Fruit fly (Drosophila melanogaster) whole organism, embryonic: ENCODE data around the gene CG2145.

Source experiments
- Aef1 ChIP-seq: fragments of 200-800 bp; sonication (Bioruptor generic); IDR thresholded peaks from 3 replicates; pipeline ENCODE4 v1.3.6; 2022; ENCODE audit warnings: missing biosample characterization, missing genetic modification characterization
- CG10543 ChIP-seq: fragments of 200-800 bp; sonication (Bioruptor generic); optimal IDR thresholded peaks from 3 replicates; lab custom pipeline; 2017; ENCODE audit warnings: missing biosample characterization, mild to moderate bottlenecking, missing genetic modification characterization, moderate library complexity
- CG10565 ChIP-seq: fragments of 200-800 bp; sonication (Bioruptor generic); optimal IDR thresholded peaks from 3 replicates; lab custom pipeline; 2016; ENCODE audit warnings: missing biosample characterization, mild to moderate bottlenecking, missing genetic modification characterization
- CG11398 ChIP-seq: fragments of 200-800 bp; sonication (Bioruptor generic); optimal IDR thresholded peaks from 2 replicates; lab custom pipeline; 2016; ENCODE audit warnings: missing biosample characterization, missing genetic modification characterization
- CG11560 ChIP-seq: fragments of 200-800 bp; sonication (Bioruptor generic); IDR thresholded peaks from 3 replicates; pipeline ENCODE4 v1.3.6; 2022; ENCODE audit warnings: missing biosample characterization, missing genetic modification characterization
- CG12071 ChIP-seq: fragments of 200-800 bp; sonication (Bioruptor generic); optimal IDR thresholded peaks from 3 replicates; lab custom pipeline; 2018; ENCODE audit warnings: missing biosample characterization, mild to moderate bottlenecking, missing genetic modification characterization
- CG13894 ChIP-seq: fragments of 200-800 bp; sonication (Bioruptor generic); optimal IDR thresholded peaks from 3 replicates; lab custom pipeline; 2018; ENCODE audit warnings: missing biosample characterization, mild to moderate bottlenecking, missing genetic modification characterization, moderate library complexity
- CG14710 ChIP-seq: fragments of 200-800 bp; sonication (Bioruptor generic); optimal IDR thresholded peaks from 3 replicates; lab custom pipeline; 2019; ENCODE audit warnings: missing biosample characterization, mild to moderate bottlenecking, missing genetic modification characterization, moderate library complexity
- CG16815 ChIP-seq: fragments of 200-800 bp; sonication (Bioruptor generic); optimal IDR thresholded peaks from 3 replicates; lab custom pipeline; 2017; ENCODE audit warnings: missing biosample characterization, mild to moderate bottlenecking, missing genetic modification characterization
- CG17802 ChIP-seq: fragments of 200-800 bp; sonication (Bioruptor generic); optimal IDR thresholded peaks from 2 replicates; lab custom pipeline; 2018; ENCODE audit warnings: missing biosample characterization, mild to moderate bottlenecking, missing genetic modification characterization, moderate library complexity
- CG17829 ChIP-seq: fragments of 200-800 bp; optimal IDR thresholded peaks from 2 replicates; lab custom pipeline; 2019; ENCODE audit warnings: missing biosample characterization, mild to moderate bottlenecking, missing genetic modification characterization, moderate library complexity
- CG2712 ChIP-seq: fragments of 200-800 bp; optimal IDR thresholded peaks from 3 replicates; lab custom pipeline; 2019; ENCODE audit warnings: missing biosample characterization, mild to moderate bottlenecking, missing genetic modification characterization, moderate library complexity
- CG3065 ChIP-seq: fragments of 200-800 bp; sonication (Bioruptor generic); optimal IDR thresholded peaks from 2 replicates; lab custom pipeline; 2016; ENCODE audit warnings: missing biosample characterization, missing genetic modification characterization
- CG5953 ChIP-seq: fragments of 200-800 bp; sonication (Bioruptor generic); IDR thresholded peaks from 2 replicates; pipeline ENCODE4 v1.3.6; 2022; ENCODE audit warnings: missing biosample characterization, missing genetic modification characterization
- CG6254 ChIP-seq: fragments of 200-800 bp; sonication (Bioruptor generic); optimal IDR thresholded peaks from 3 replicates; lab custom pipeline; 2017; ENCODE audit warnings: mild to moderate bottlenecking, missing biosample characterization, missing genetic modification reagents, missing genetic modification characterization
- CG8281 ChIP-seq: fragments of 200-800 bp; sonication (Bioruptor generic); optimal IDR thresholded peaks from 2 replicates; lab custom pipeline; 2018; ENCODE audit warnings: missing biosample characterization, mild to moderate bottlenecking, missing genetic modification characterization, moderate library complexity
- CG8478 ChIP-seq: fragments of >200 bp; optimal IDR thresholded peaks from 2 replicates; lab custom pipeline; 2018
- CG8944 ChIP-seq: fragments of 200-800 bp; sonication (Bioruptor generic); optimal IDR thresholded peaks from 3 replicates; lab custom pipeline; 2016; ENCODE audit warnings: missing biosample characterization, missing genetic modification characterization
- CTCF ChIP-seq: fragments of 200-800 bp; sonication (Bioruptor generic); optimal IDR thresholded peaks from 2 replicates; lab custom pipeline; 2017; ENCODE audit warnings: missing biosample characterization, mild to moderate bottlenecking, missing genetic modification characterization, moderate library complexity
- CrebB ChIP-seq: fragments of 200-800 bp; sonication (Bioruptor generic); optimal IDR thresholded peaks from 3 replicates; lab custom pipeline; 2018; ENCODE audit warnings: missing biosample characterization, mild to moderate bottlenecking, missing genetic modification characterization
- E2f1 ChIP-seq: fragments of 200-800 bp; sonication (Bioruptor generic); IDR thresholded peaks from 2 replicates; pipeline ENCODE4 v1.3.6; 2022; ENCODE audit warnings: missing biosample characterization, missing genetic modification characterization
- ERR ChIP-seq: fragments of 200-800 bp; sonication (Bioruptor generic); optimal IDR thresholded peaks from 2 replicates; lab custom pipeline; 2016; ENCODE audit warnings: missing biosample characterization, missing genetic modification characterization
- Eip74EF ChIP-seq, 2 experiments: fragments of 200-800 bp in 1 of 2; fragments of >200 bp in 1 of 2; sonication (Bioruptor generic) in 1 of 2; optimal IDR thresholded peaks; 2 replicates each; lab custom pipeline; 2017 to 2019; ENCODE audit warnings: missing biosample characterization in 2 of 2, missing genetic modification characterization in 2 of 2, mild to moderate bottlenecking in 1 of 2, moderate library complexity in 1 of 2
- Fer1 ChIP-seq: fragments of 200-800 bp; sonication (Bioruptor generic); optimal IDR thresholded peaks from 2 replicates; lab custom pipeline; 2017; ENCODE audit warnings: missing biosample characterization, mild to moderate bottlenecking, missing genetic modification characterization
- Fer3 ChIP-seq: fragments of 200-800 bp; sonication (Bioruptor generic); optimal IDR thresholded peaks from 2 replicates; lab custom pipeline; 2018; ENCODE audit warnings: missing biosample characterization, mild to moderate bottlenecking, missing genetic modification characterization, moderate library complexity
- H15 ChIP-seq: fragments of 200-800 bp; sonication (Bioruptor generic); IDR thresholded peaks from 3 replicates; pipeline ENCODE4 v1.3.6; 2022; ENCODE audit warnings: missing biosample characterization, missing genetic modification characterization
- HmgD ChIP-seq: fragments of 200-800 bp; sonication (Bioruptor generic); optimal IDR thresholded peaks from 3 replicates; lab custom pipeline; 2016; ENCODE audit warnings: missing biosample characterization, missing genetic modification characterization
- Kr ChIP-seq: fragments of 200-800 bp; sonication (Bioruptor generic); optimal IDR thresholded peaks from 2 replicates; lab custom pipeline; 2017; ENCODE audit warnings: missing biosample characterization, mild to moderate bottlenecking, missing genetic modification characterization
- Oaz ChIP-seq: fragments of 200-800 bp; sonication (Bioruptor generic); IDR thresholded peaks from 2 replicates; pipeline ENCODE4 v1.3.6; 2022; ENCODE audit warnings: missing biosample characterization, missing genetic modification characterization
- Opbp ChIP-seq: fragments of 200-800 bp; sonication (Bioruptor generic); IDR thresholded peaks from 3 replicates; pipeline ENCODE4 v1.3.6; 2022; ENCODE audit warnings: missing biosample characterization, missing genetic modification characterization; ENCODE audit not compliant: partially characterized antibody
- Optix ChIP-seq: fragments of 200-800 bp; sonication (Bioruptor generic); IDR thresholded peaks from 3 replicates; pipeline ENCODE4 v1.3.6; 2022; ENCODE audit warnings: missing biosample characterization, missing genetic modification characterization
- Pdp1 ChIP-seq, 2 experiments: fragments of 200-800 bp; sonication (Bioruptor generic); optimal IDR thresholded peaks; 3 replicates each; lab custom pipeline; 2016; ENCODE audit warnings: missing biosample characterization in 2 of 2, missing genetic modification characterization in 2 of 2, mild to moderate bottlenecking in 1 of 2, moderate library complexity in 1 of 2
- Side ChIP-seq: fragments of 200-800 bp; sonication (Bioruptor generic); optimal IDR thresholded peaks from 2 replicates; lab custom pipeline; 2016; ENCODE audit warnings: missing biosample characterization, missing genetic modification characterization
- Sox100B ChIP-seq: fragments of 200-800 bp; sonication (Bioruptor generic); optimal IDR thresholded peaks from 3 replicates; lab custom pipeline; 2018; ENCODE audit warnings: missing biosample characterization, mild to moderate bottlenecking, missing genetic modification characterization
- Stat92E ChIP-seq, 3 experiments: fragments of >200 bp in 2 of 3; fragments of 200-800 bp in 1 of 3; sonication (Bioruptor generic) in 1 of 3; optimal IDR thresholded peaks; 2 replicates each; lab custom pipeline; 2017 to 2019; ENCODE audit warnings: missing biosample characterization in 3 of 3, missing genetic modification characterization in 3 of 3, mild to moderate bottlenecking in 1 of 3, moderate library complexity in 1 of 3
- Xrp1 ChIP-seq: fragments of 200-800 bp; sonication (Bioruptor generic); IDR thresholded peaks from 2 replicates; pipeline ENCODE4 v1.3.6; 2022; ENCODE audit warnings: missing biosample characterization, missing genetic modification characterization
- amos ChIP-seq: fragments of 200-800 bp; sonication (Bioruptor generic); IDR thresholded peaks from 2 replicates; pipeline ENCODE4 v1.3.6; 2022; ENCODE audit warnings: missing biosample characterization, missing genetic modification characterization; ENCODE audit not compliant: partially characterized antibody
- bcd ChIP-seq: fragments of 200-800 bp; sonication (Bioruptor generic); optimal IDR thresholded peaks from 2 replicates; lab custom pipeline; 2017; ENCODE audit warnings: missing biosample characterization, mild to moderate bottlenecking, missing genetic modification characterization
- dati ChIP-seq: fragments of 200-800 bp; sonication (Bioruptor generic); IDR thresholded peaks from 2 replicates; pipeline ENCODE4 v1.3.6; 2022; ENCODE audit warnings: missing biosample characterization, missing genetic modification characterization
- ftz-f1 ChIP-seq: fragments of 200-800 bp; sonication (Bioruptor generic); optimal IDR thresholded peaks from 2 replicates; lab custom pipeline; 2016; ENCODE audit warnings: missing biosample characterization, missing genetic modification characterization
- jumu ChIP-seq: fragments of 200-800 bp; sonication (Bioruptor generic); optimal IDR thresholded peaks from 3 replicates; lab custom pipeline; 2016; ENCODE audit warnings: missing biosample characterization, missing genetic modification characterization
- lbe ChIP-seq: fragments of 200-800 bp; sonication (Bioruptor generic); optimal IDR thresholded peaks from 2 replicates; lab custom pipeline; 2016; ENCODE audit warnings: missing biosample characterization, mild to moderate bottlenecking, missing genetic modification characterization
- nom ChIP-seq: fragments of 200-800 bp; sonication (Bioruptor generic); optimal IDR thresholded peaks from 2 replicates; lab custom pipeline; 2017; ENCODE audit warnings: missing biosample characterization, missing genetic modification characterization, mild to moderate bottlenecking, moderate library complexity, missing genetic modification reagents
- odd ChIP-seq: fragments of 200-800 bp; sonication (Bioruptor generic); optimal IDR thresholded peaks from 2 replicates; lab custom pipeline; 2017; ENCODE audit warnings: missing biosample characterization, mild to moderate bottlenecking, missing genetic modification characterization
- peb ChIP-seq: fragments of 200-800 bp; sonication (Bioruptor generic); IDR thresholded peaks from 2 replicates; pipeline ENCODE4 v1.3.6; 2022; ENCODE audit warnings: missing biosample characterization, missing genetic modification characterization
- run ChIP-seq: fragments of 200-800 bp; sonication (Bioruptor generic); optimal IDR thresholded peaks from 3 replicates; lab custom pipeline; 2018; ENCODE audit warnings: missing biosample characterization, mild to moderate bottlenecking, missing genetic modification characterization
- sc ChIP-seq, 3 experiments: fragments of >200 bp in 2 of 3; fragments of 200-800 bp in 1 of 3; sonication (Bioruptor generic) in 1 of 3; optimal IDR thresholded peaks; 2 replicates in 2 of 3; 3 replicates in 1 of 3; lab custom pipeline; 2017; ENCODE audit warnings: mild to moderate bottlenecking in 1 of 3, missing biosample characterization in 1 of 3, missing genetic modification characterization in 1 of 3, missing genetic modification reagents in 1 of 3
- slp2 ChIP-seq: fragments of 200-800 bp; sonication (Bioruptor generic); optimal IDR thresholded peaks from 2 replicates; lab custom pipeline; 2016; ENCODE audit warnings: missing biosample characterization, missing genetic modification characterization
- usp ChIP-seq: fragments of >200 bp; optimal IDR thresholded peaks from 2 replicates; lab custom pipeline; 2017; ENCODE audit warnings: missing biosample characterization, missing genetic modification characterization

The CG2145 gene

dm6 chrX:10966978-10967731 is 40.0 kb downstream of the CG2145 start, which contains the start of gene C901 (continued):
- TF ChIP-seq Xrp1 (GFP tag; lab: Robert Waterston, UW) (peak; percentile 75), HmgD (GFP tag; lab: Kevin White, UChicago) (no peak), CG5953 (GFP tag; lab: Robert Waterston, UW) (no peak), peb (GFP tag; lab: Robert Waterston, UW) (peak; percentile 30; the same call in 1 of the 2 replicates), Stat92E (GFP tag; optimal IDR thresholded peaks at IDR 0.05; lab: Kevin White, UChicago) (no peak), jumu (GFP tag; lab: Kevin White, UChicago) (no peak), CG3065 (no peak), CG14710 (tag; lab: Kevin White, UChicago) (peak; percentile 80), H15 (GFP tag; lab: Robert Waterston, UW) (0 out of 3 replicates have a peak, but pooled peaks have one; percentile 15), CG17802 (tag; lab: Kevin White, UChicago) (no peak), CG16815 (GFP tag; lab: Kevin White, UChicago) (peak; percentile 5), CG12071 (no peak), run (tag; lab: Kevin White, UChicago) (peak; percentile 56), usp (no peak), Oaz (0 out of 2 replicates have a peak, but pooled peaks have one; percentile 26), slp2 (GFP tag; lab: Kevin White, UChicago) (no peak), Optix (GFP tag; lab: Robert Waterston, UW) (no peak), Side (no peak), nom (GFP tag; lab: Kevin White, UChicago) (no peak), bcd (GFP tag; lab: Kevin White, UChicago) (peak; percentile 47), CG11560 (tag; lab: Robert Waterston, UW) (peak; percentile 29; the same call in 1 of the 3 replicates), Kr (GFP tag; lab: Kevin White, UChicago) (no peak), lbe (no peak), CG2712 (tag; lab: Kevin White, UChicago) (peak; percentile 86), ftz-f1 (GFP tag; lab: Kevin White, UChicago) (no peak), Fer1 (no peak), CG13894 (tag; lab: Kevin White, UChicago) (no peak), Sox100B (GFP tag; lab: Kevin White, UChicago) (peak; percentile 84), CG6254 (GFP tag; lab: Kevin White, UChicago) (peak; percentile 49), CG8281 (peak; percentile 28), CrebB (peak; percentile 12), dati (GFP tag; lab: Robert Waterston, UW) (no peak), sc (optimal IDR thresholded peaks at IDR 0.05; lab: Kevin White, UChicago) (no peak), sc (GFP tag; optimal IDR thresholded peaks at IDR 0.05; lab: Kevin White, UChicago) (peak; percentile 45), CG10543 (no peak), CG11398 (GFP tag; lab: Kevin White, UChicago) (no peak), Opbp (GFP tag; lab: Robert Waterston, UW) (no peak), Fer3 (tag; lab: Kevin White, UChicago) (peak; percentile 51), Eip74EF (GFP tag; optimal IDR thresholded peaks at IDR 0.05; lab: Kevin White, UChicago) (peak in 1 of 2 experiments; percentile 61), Aef1 (GFP tag; lab: Robert Waterston, UW) (peak; percentile 52; the same call in 2 of the 3 replicates), CG8944 (GFP tag; lab: Kevin White, UChicago) (no peak), CG10565 (GFP tag; lab: Kevin White, UChicago) (no peak), amos (GFP tag; lab: Robert Waterston, UW) (no peak), CG8478 (lab: Kevin White, UChicago) (no peak), ERR (GFP tag; lab: Kevin White, UChicago) (no peak), Pdp1 (GFP tag; optimal IDR thresholded peaks at IDR 0.05; lab: Kevin White, UChicago) (no peak), E2f1 (GFP tag; lab: Robert Waterston, UW) (peak; percentile 67), odd (GFP tag; lab: Kevin White, UChicago) (peak; percentile 43), CG17829 (tag; lab: Kevin White, UChicago) (peak; percentile 68), CTCF (GFP tag; lab: Kevin White, UChicago) (peak; percentile 16)
